Worm (Caenorhabditis elegans): Measurements from ENCODE around the gene C16D9.1.

DNA sequence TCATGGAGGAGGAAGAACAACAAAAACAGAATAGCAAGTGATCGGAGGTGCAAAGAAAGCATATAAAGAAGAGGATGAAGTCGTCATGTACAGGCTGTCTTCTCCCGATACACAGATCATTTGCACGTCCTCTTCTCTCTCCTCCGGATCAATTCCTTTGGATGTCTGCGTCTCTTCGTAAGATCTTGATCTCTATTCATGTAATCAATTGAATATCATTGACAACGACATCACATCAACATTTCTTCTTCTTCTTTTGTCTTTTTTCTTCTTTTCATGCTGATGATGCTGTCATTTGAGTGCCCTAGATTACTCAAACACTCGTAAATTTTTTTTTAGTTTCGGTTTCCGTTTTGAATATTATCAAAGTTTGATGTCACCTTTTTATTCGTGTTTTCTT lies 20.8 kb upstream of the C16D9.1 start, which contains the start of gene rol-3:
- TF ChIP-seq ces-1 (GFP tag; optimal IDR thresholded peaks at IDR 0.05) (no peak), ceh-39 (tag; optimal IDR thresholded peaks at IDR 0.05) (no peak)
